Fruit fly (Drosophila melanogaster): ENCODE data around the gene CG12541.

CG12541 gene

dm6 chrX:7068088-7068487 lies 2.2 kb upstream of the CG12541 start:
- no peak for TF ChIP-seq CG10348 (GFP tag; IDR thresholded peaks at IDR 0.05)
- TF ChIP-seq D1 (tag; optimal IDR thresholded peaks at IDR 0.05) = no peak
- no peak for TF ChIP-seq rn (GFP tag; IDR thresholded peaks at IDR 0.05)
- no peak for TF ChIP-seq CG17806 (tag; optimal IDR thresholded peaks at IDR 0.05)
- no peak for TF ChIP-seq CG32121 (GFP tag; IDR thresholded peaks at IDR 0.05)
- TF ChIP-seq Ets98B (GFP tag; IDR thresholded peaks at IDR 0.05) = no peak
- no peak for TF ChIP-seq CG12605 (GFP tag; IDR thresholded peaks at IDR 0.05)
- TF ChIP-seq CG8159 (tag; optimal IDR thresholded peaks at IDR 0.05) = no peak
- TF ChIP-seq fd96Ca (GFP tag; IDR thresholded peaks at IDR 0.05) = no peak
- TF ChIP-seq CG4496 (GFP tag; IDR thresholded peaks at IDR 0.05) = no peak
- no peak for TF ChIP-seq Snoo (tag; optimal IDR thresholded peaks at IDR 0.05)
- TF ChIP-seq CG15710 (tag; optimal IDR thresholded peaks at IDR 0.05) = no peak
- TF ChIP-seq CG9948 (tag; optimal IDR thresholded peaks at IDR 0.05) = no peak
- TF ChIP-seq Pif1A (GFP tag; optimal IDR thresholded peaks at IDR 0.05) = no peak
- TF ChIP-seq CG13204 (GFP tag; optimal IDR thresholded peaks at IDR 0.05) = no peak

dm6 chrX:7067248-7067647 lies 1.4 kb upstream of the CG12541 start:
- TF ChIP-seq CG10348 (GFP tag; IDR thresholded peaks at IDR 0.05) (no peak), Snoo (tag; optimal IDR thresholded peaks at IDR 0.05) (peak; percentile 3)

- TF ChIP-seq CG9948 (tag; optimal IDR thresholded peaks at IDR 0.05) (no peak), CG14655 (GFP tag; optimal IDR thresholded peaks at IDR 0.05) (no peak), CG8301 (tag; optimal IDR thresholded peaks at IDR 0.05) (no peak), Pif1B (GFP tag; optimal IDR thresholded peaks at IDR 0.05) (no peak), CG13204 (GFP tag; optimal IDR thresholded peaks at IDR 0.05) (no peak), CG10348 (GFP tag; IDR thresholded peaks at IDR 0.05) (no peak), rn (GFP tag; IDR thresholded peaks at IDR 0.05) (no peak), CG4496 (GFP tag; IDR thresholded peaks at IDR 0.05) (no peak)
These were observed 756 bp upstream of the CG12541 start for dm6 chrX:7066608-7067007.

dm6 chrX:7063563-7063962 lies 2.3 kb downstream of the CG12541 start:
- TF ChIP-seq Pif1A (GFP tag; optimal IDR thresholded peaks at IDR 0.05) = no peak
- TF ChIP-seq D1 (tag; optimal IDR thresholded peaks at IDR 0.05) = no peak
- no peak for TF ChIP-seq rn (GFP tag; IDR thresholded peaks at IDR 0.05)
- no peak for TF ChIP-seq CG8301 (tag; optimal IDR thresholded peaks at IDR 0.05)
- no peak for TF ChIP-seq Pif1B (GFP tag; optimal IDR thresholded peaks at IDR 0.05)
- no peak for TF ChIP-seq EcR (GFP tag; optimal IDR thresholded peaks at IDR 0.05)
- no peak for TF ChIP-seq CG8159 (tag; optimal IDR thresholded peaks at IDR 0.05)
- TF ChIP-seq CG14655 (GFP tag; optimal IDR thresholded peaks at IDR 0.05) = no peak
- no peak for TF ChIP-seq CG34367 (tag; optimal IDR thresholded peaks at IDR 0.05)
- no peak for TF ChIP-seq CG4496 (GFP tag; IDR thresholded peaks at IDR 0.05)
- TF ChIP-seq CG13204 (GFP tag; optimal IDR thresholded peaks at IDR 0.05) = no peak

DNA sequence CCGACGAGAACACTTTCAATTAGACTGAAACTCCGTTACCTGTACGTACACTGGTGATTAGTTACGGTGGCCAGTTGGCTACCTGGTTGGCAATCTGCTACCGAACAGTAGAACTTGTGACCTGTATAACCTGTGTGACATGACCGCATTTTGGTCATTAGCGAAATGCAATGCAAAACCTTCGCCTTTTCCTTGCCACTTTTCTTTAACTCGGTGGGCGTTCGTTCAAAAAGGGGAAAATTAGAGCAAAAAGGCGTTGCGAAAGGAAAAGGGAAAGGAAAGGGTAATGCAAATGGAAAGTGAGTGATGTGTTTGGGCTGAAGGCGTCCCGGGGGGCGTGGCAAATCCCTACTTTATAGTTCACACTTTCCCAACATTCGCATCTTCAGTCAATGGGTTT lies 6.9 kb downstream of the CG12541 start:
- TF ChIP-seq CG14655 (GFP tag; optimal IDR thresholded peaks at IDR 0.05) = no peak
- no peak for TF ChIP-seq CG15710 (tag; optimal IDR thresholded peaks at IDR 0.05)
- TF ChIP-seq D1 (tag; optimal IDR thresholded peaks at IDR 0.05) = no peak
- TF ChIP-seq Pif1A (GFP tag; optimal IDR thresholded peaks at IDR 0.05) = no peak
- TF ChIP-seq rn (GFP tag; IDR thresholded peaks at IDR 0.05) = no peak
- TF ChIP-seq fd96Ca (GFP tag; IDR thresholded peaks at IDR 0.05) = no peak
- no peak for TF ChIP-seq CG8159 (tag; optimal IDR thresholded peaks at IDR 0.05)
- TF ChIP-seq CG32121 (GFP tag; IDR thresholded peaks at IDR 0.05) = no peak
- no peak for TF ChIP-seq CG34367 (tag; optimal IDR thresholded peaks at IDR 0.05)

DNA sequence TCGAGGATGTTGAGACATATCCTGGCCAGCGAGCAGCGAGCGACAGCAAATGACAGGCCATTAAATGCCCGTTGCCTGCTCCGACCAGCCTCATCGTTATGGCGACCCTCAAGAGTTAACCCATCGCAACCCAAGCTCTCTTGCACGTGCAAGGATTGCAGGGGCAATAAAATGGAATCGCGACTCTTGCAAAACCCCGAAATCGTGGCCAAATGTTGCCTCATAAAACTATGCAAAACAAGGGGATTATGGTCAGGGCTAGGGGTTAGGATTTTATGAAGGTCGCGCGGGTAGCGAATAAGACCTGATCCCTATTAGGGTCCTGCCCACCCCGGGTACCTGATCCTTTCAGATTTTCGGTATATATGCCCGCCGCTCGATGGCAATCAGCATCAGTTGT lies 16.8 kb downstream of the CG12541 start, which contains the start of gene nullo:
nullo (plus strand) TSS at position 390 of the 400 bp plus-strand sequence.
- TF ChIP-seq EcR (GFP tag; optimal IDR thresholded peaks at IDR 0.05) = no peak
- no peak for TF ChIP-seq CG9948 (tag; optimal IDR thresholded peaks at IDR 0.05)
- TF ChIP-seq Pif1A (GFP tag; optimal IDR thresholded peaks at IDR 0.05) = no peak
- TF ChIP-seq Snoo (tag; optimal IDR thresholded peaks at IDR 0.05) = no peak
- TF ChIP-seq CG4496 (GFP tag; IDR thresholded peaks at IDR 0.05) = no peak
- no peak for TF ChIP-seq CG10348 (GFP tag; IDR thresholded peaks at IDR 0.05)
- TF ChIP-seq Pif1B (GFP tag; optimal IDR thresholded peaks at IDR 0.05) = no peak
- TF ChIP-seq gl (tag; optimal IDR thresholded peaks at IDR 0.05) = no peak
- TF ChIP-seq D1 (tag; optimal IDR thresholded peaks at IDR 0.05) = no peak
- no peak for TF ChIP-seq rn (GFP tag; IDR thresholded peaks at IDR 0.05)
- no peak for TF ChIP-seq CG8301 (tag; optimal IDR thresholded peaks at IDR 0.05)
- no peak for TF ChIP-seq fd96Ca (GFP tag; IDR thresholded peaks at IDR 0.05)

- no peak for TF ChIP-seq CG13204 (GFP tag; optimal IDR thresholded peaks at IDR 0.05)
- TF ChIP-seq rn (GFP tag; IDR thresholded peaks at IDR 0.05) = no peak
- TF ChIP-seq CG17806 (tag; optimal IDR thresholded peaks at IDR 0.05) = no peak
- no peak for TF ChIP-seq Pif1A (GFP tag; optimal IDR thresholded peaks at IDR 0.05)
- no peak for TF ChIP-seq D1 (tag; optimal IDR thresholded peaks at IDR 0.05)
- TF ChIP-seq CG10348 (GFP tag; IDR thresholded peaks at IDR 0.05) = no peak
- TF ChIP-seq CG8301 (tag; optimal IDR thresholded peaks at IDR 0.05) = no peak
- TF ChIP-seq CG9948 (tag; optimal IDR thresholded peaks at IDR 0.05) = no peak
- no peak for TF ChIP-seq gl (tag; optimal IDR thresholded peaks at IDR 0.05)
- no peak for TF ChIP-seq EcR (GFP tag; optimal IDR thresholded peaks at IDR 0.05)
These were observed 25.5 kb downstream of the CG12541 start, which contains the start of gene CG14427 for dm6 chrX:7040205-7040866. Gene CG14427, plus strand, starts transcription at chrX:7040603.
